Fruit fly (Drosophila melanogaster): ENCODE results near the gene CG6739.

Gene CG6739

dm6 chr2L:7578880-7579279 lies 29.3 kb upstream of the CG6739 start, which contains the start of gene RapGAP1:
Gene RapGAP1, minus strand, starts transcription at chr2L:7578980.
- no peak for TF ChIP-seq psq (optimal IDR thresholded peaks at IDR 0.05)

DNA sequence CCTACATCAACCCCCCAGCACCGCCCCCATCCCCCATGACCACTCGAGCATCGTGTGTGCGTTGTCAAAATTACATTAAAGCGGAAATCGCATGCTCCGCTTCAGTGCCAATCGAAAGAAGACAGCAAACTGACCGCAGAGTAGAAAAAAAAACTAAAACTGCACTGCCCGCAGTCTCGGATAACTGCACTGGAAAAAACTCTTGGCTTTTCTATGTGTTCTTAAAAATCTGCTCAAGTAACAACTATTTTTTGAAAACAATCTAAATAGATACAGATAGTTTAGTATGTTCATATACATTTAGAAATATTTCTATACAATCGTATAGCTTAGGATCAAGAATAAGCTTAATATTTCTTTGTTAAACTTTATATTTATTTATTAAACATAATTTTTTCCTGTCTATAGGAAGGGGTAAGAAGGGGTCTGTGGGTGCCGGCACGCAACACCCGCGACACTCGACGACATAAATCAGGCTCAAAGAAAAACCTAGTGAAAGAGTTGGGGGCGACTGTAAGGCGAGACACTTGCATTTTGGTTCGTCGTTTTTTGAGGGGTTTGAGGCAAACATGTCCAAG lies 27.4 kb upstream of the CG6739 start:
- TF ChIP-seq Sin3A (optimal IDR thresholded peaks at IDR 0.05): no peak
- no peak for TF ChIP-seq Myc (optimal IDR thresholded peaks at IDR 0.05)
- TF ChIP-seq ttk (optimal IDR thresholded peaks at IDR 0.05): no peak
- no peak for TF ChIP-seq psq (optimal IDR thresholded peaks at IDR 0.05)
- no peak for TF ChIP-seq insv (optimal IDR thresholded peaks at IDR 0.05)
- TF ChIP-seq h (optimal IDR thresholded peaks at IDR 0.05): no peak

DNA sequence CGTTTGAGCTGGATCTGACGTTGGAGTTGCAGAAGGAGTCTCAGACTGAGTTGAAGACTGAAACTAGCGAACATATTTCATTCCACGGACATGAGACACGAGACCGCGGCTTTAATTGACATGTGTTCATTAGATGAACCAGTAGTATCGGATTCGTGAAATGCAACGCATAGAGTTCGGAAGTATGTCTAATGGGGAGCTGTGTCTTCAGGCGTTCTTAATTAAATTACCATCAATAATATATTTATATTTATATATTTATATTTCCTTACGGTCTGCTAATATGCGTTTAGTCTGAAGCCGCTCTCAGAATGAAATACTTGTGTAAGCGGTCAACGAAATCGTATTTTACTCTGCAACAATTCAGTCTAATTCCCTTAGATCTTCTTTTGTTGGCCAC lies 26.6 kb upstream of the CG6739 start, which contains the start of gene Spn28B:
Spn28B (plus strand) TSS at position 301 of the 400 bp plus-strand sequence.
- TF ChIP-seq ttk (optimal IDR thresholded peaks at IDR 0.05) (no peak), h (optimal IDR thresholded peaks at IDR 0.05) (no peak), Myc (optimal IDR thresholded peaks at IDR 0.05) (no peak), insv (optimal IDR thresholded peaks at IDR 0.05) (no peak), psq (optimal IDR thresholded peaks at IDR 0.05) (no peak), Sin3A (optimal IDR thresholded peaks at IDR 0.05) (no peak)

DNA sequence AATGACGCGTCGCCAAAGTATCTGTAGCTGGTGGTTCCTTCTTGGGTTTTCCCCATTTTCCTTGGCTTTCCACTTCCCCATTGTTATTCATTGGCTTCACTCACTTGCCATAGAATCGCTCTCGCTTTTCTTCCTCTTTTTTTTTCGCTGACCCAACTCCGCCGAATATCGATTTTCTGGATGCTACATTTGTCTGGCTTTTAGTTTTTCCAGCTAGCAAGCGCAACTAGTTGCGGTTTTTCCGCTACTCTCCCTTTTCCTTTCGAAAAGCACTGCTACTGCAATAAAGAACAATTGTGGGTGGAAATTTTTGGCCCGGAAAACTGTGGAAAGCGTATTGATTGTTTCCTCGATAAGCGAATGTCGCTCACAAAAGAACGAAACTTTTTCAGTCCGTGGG lies 21.1 kb upstream of the CG6739 start:
- TF ChIP-seq insv (optimal IDR thresholded peaks at IDR 0.05) (no peak), psq (optimal IDR thresholded peaks at IDR 0.05) (no peak)

DNA sequence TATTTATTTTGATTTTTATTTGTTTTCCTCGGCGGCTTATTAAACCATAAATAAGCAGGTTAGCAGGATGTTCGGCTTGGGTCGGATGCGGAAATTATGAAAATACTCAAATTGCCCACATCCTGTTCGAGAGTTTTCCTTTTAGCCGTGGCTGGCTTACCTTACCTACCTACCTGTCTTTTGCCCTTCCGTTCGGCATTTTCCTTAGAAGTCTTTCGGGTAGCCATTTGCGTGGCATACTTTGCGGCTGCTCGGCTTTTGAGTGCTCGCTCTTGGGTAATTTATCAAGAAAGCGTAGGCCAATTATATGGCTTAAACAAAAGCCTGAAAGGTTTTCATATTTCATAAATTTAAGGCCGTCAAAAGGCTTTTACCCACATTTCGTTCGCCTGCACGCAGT lies 15.3 kb upstream of the CG6739 start:
- TF ChIP-seq Sin3A (optimal IDR thresholded peaks at IDR 0.05) (no peak), ttk (optimal IDR thresholded peaks at IDR 0.05) (no peak), insv (optimal IDR thresholded peaks at IDR 0.05) (no peak), h (optimal IDR thresholded peaks at IDR 0.05) (no peak), Myc (optimal IDR thresholded peaks at IDR 0.05) (no peak), psq (optimal IDR thresholded peaks at IDR 0.05) (no peak)

- TF ChIP-seq insv (optimal IDR thresholded peaks at IDR 0.05) (no peak), psq (optimal IDR thresholded peaks at IDR 0.05) (no peak), ttk (optimal IDR thresholded peaks at IDR 0.05) (no peak), Myc (optimal IDR thresholded peaks at IDR 0.05) (no peak), Sin3A (optimal IDR thresholded peaks at IDR 0.05) (no peak), h (optimal IDR thresholded peaks at IDR 0.05) (no peak)
Observed at dm6 chr2L:7596862-7597261, 11.3 kb upstream of the CG6739 start.

DNA sequence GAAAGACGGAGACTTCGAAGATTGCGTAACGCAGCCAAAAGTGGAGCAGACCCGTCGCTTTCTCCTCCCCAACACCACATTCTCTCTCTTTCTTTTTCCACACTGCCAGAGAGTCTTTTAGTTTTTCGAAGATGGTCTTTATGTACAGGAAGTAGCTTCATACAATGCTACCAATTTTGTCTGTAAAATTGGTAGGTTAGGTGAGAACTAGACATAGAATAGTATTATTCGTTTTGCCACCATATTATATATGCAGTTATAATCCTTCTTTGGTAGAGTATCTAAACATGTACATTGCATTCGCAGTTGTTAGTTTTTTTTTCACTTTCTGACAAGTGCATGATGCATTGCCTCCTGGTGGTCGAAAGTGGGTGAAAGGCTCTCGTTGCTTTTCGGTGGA lies 10.8 kb upstream of the CG6739 start:
- TF ChIP-seq Myc (optimal IDR thresholded peaks at IDR 0.05) (no peak), insv (optimal IDR thresholded peaks at IDR 0.05) (no peak), h (optimal IDR thresholded peaks at IDR 0.05) (no peak), ttk (optimal IDR thresholded peaks at IDR 0.05) (no peak), Sin3A (optimal IDR thresholded peaks at IDR 0.05) (no peak), psq (optimal IDR thresholded peaks at IDR 0.05) (no peak)

DNA sequence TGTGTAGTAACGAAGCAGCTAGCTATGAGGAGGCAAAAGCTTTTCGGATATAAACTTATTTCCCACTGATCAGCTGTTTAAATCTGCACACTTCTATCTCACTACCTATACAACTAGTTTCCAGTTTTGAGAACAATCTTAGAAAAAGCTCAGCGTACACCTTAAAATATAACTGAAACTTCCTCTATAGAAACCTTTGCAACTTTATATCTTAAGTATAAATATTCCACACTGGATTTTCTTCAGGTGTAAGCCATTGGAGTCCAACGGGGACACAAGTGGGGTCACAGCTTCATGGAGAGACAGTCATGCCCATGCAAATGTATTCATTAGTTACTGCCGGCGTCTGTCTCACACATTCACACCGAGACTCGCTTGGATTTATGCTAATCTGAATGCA lies 9.9 kb upstream of the CG6739 start:
- TF ChIP-seq h (optimal IDR thresholded peaks at IDR 0.05) (no peak), ttk (optimal IDR thresholded peaks at IDR 0.05) (no peak), Sin3A (optimal IDR thresholded peaks at IDR 0.05) (no peak), psq (optimal IDR thresholded peaks at IDR 0.05) (no peak), insv (optimal IDR thresholded peaks at IDR 0.05) (no peak), Myc (optimal IDR thresholded peaks at IDR 0.05) (no peak)

dm6 chr2L:7598697-7599096 lies 9.5 kb upstream of the CG6739 start:
- no peak for TF ChIP-seq Myc (optimal IDR thresholded peaks at IDR 0.05)

DNA sequence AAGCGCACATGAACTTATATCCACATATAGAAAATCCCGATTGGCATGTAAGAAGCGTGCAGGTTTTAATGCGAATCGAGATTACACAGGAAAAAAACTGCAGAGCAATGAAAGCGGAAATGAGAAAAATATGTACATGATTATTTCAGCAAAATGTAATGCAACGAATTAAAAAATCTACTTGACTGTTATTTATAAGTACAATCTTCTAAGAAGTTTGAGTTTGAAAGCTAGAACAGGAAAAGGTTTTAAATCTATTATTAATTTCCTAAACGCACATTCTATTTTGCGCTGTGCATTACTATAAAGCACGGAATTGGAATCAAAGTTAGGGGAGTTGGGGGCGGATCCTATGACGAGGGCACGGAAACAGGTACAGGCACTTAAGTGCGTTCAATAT lies 6.3 kb upstream of the CG6739 start:
- TF ChIP-seq ttk (optimal IDR thresholded peaks at IDR 0.05) (no peak), Myc (optimal IDR thresholded peaks at IDR 0.05) (no peak), insv (optimal IDR thresholded peaks at IDR 0.05) (no peak), h (optimal IDR thresholded peaks at IDR 0.05) (no peak), psq (optimal IDR thresholded peaks at IDR 0.05) (no peak), Sin3A (optimal IDR thresholded peaks at IDR 0.05) (no peak)

DNA sequence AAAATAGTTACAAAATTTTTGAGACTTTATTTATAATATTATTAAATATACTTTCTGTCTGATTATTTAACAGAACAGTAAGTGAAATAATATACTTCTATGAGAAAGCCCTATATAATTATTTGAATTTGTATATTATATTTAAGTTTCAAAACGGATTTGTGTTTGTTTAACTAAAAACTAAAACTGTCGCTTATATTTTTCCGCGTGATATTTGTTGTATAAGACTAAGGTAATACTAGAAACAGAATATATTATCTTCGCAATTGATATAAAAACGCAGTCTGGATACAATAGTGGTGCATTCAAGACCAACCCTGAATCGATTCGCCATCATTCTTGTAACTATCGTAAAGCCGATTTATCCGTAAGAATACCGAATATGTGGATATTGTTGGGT lies 2.9 kb upstream of the CG6739 start, which contains the start of gene Cyp4d21:
Cyp4d21 (plus strand) TSS at position 301 of the 400 bp plus-strand sequence.
- no peak for TF ChIP-seq h (optimal IDR thresholded peaks at IDR 0.05)
- no peak for TF ChIP-seq Myc (optimal IDR thresholded peaks at IDR 0.05)
- TF ChIP-seq Sin3A (optimal IDR thresholded peaks at IDR 0.05): no peak
- TF ChIP-seq ttk (optimal IDR thresholded peaks at IDR 0.05): no peak
- TF ChIP-seq psq (optimal IDR thresholded peaks at IDR 0.05): no peak
- no peak for TF ChIP-seq insv (optimal IDR thresholded peaks at IDR 0.05)

dm6 chr2L:7611580-7611979 lies 3.4 kb downstream of the CG6739 start:
- TF ChIP-seq psq (optimal IDR thresholded peaks at IDR 0.05) (no peak), Sin3A (optimal IDR thresholded peaks at IDR 0.05) (no peak), ttk (optimal IDR thresholded peaks at IDR 0.05) (no peak), insv (optimal IDR thresholded peaks at IDR 0.05) (no peak), Myc (optimal IDR thresholded peaks at IDR 0.05) (no peak), h (optimal IDR thresholded peaks at IDR 0.05) (no peak)

DNA sequence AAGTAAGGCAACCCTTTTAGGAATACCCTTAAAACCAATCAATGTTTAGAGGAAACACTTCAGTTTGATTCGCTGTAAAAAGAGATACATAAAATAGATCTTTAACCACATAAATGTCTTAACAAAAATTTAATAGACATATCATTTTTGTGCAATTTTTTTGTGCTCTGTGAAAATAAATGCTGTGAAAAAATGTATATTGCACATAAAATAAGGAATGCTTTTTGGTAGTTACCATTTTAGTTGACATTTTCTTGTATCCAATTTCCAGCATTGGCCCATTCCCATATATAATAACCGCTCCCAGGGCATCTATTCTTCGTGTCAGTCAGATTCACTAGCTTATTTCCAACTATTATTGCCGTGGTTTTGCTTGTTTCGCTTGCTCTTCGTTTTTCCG lies 4.0 kb downstream of the CG6739 start:
- no peak for TF ChIP-seq h (optimal IDR thresholded peaks at IDR 0.05)
- TF ChIP-seq insv (optimal IDR thresholded peaks at IDR 0.05): no peak
- no peak for TF ChIP-seq psq (optimal IDR thresholded peaks at IDR 0.05)
- TF ChIP-seq Sin3A (optimal IDR thresholded peaks at IDR 0.05): no peak
- TF ChIP-seq ttk (optimal IDR thresholded peaks at IDR 0.05): no peak
- TF ChIP-seq Myc (optimal IDR thresholded peaks at IDR 0.05): no peak

DNA sequence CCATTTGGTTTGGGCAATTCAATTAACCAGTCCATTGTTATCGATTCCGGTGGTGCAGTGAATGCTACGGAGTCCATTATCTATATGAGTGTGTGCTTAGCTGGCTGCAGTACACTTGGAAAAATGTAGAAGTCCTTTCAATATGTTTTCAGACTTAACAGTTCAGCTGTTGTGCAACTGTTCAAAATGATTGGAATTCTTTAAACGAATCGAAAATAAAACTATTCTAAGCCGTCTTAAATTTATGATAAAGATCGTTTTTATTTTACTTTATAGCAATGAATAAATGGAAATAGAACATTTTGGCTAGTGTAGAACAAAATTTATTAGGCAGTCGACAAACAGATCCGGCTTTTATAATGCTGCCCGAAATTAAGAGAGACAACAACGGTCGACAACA lies 8.6 kb downstream of the CG6739 start:
- TF ChIP-seq Sin3A (optimal IDR thresholded peaks at IDR 0.05) (no peak), Myc (optimal IDR thresholded peaks at IDR 0.05) (no peak), insv (optimal IDR thresholded peaks at IDR 0.05) (no peak), ttk (optimal IDR thresholded peaks at IDR 0.05) (no peak), psq (optimal IDR thresholded peaks at IDR 0.05) (no peak), h (optimal IDR thresholded peaks at IDR 0.05) (no peak)

All from Kc167 (cell line).